Fruit fly (Drosophila melanogaster): Measurements from ENCODE around the gene sob.

The sob gene

DNA sequence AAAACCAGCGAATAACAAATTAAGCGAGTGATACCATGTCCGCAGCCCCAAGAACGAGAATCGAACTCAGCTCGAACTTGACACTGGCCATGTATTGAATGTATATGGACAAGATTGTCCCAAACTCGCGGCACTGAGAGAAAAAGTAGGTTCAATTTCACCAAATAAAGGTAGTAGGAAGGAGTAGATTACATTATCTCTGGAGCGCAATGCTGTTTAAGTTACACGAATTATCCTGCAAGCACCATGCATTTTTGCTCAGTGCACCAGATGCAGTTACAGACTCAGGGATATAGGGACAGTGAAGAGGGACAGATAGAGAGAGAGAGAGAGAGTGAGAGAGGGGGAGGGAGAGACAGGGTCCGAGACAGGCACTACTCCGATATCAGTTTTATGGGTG, 13.4 kb upstream of the sob start (continued):
- peak; percentile 47 to 88 for TF ChIP-seq salr (GFP tag; optimal IDR thresholded peaks at IDR 0.05)
- peak; percentile 83 for TF ChIP-seq CG11902 (GFP tag; optimal IDR thresholded peaks at IDR 0.05)
- peak; percentile 76 for TF ChIP-seq CG8632 (GFP tag; optimal IDR thresholded peaks at IDR 0.05)
- no peak for TF ChIP-seq dac (GFP tag; optimal IDR thresholded peaks at IDR 0.05)
- TF ChIP-seq CG10669 (GFP tag; optimal IDR thresholded peaks at IDR 0.05) = peak; percentile 91
- peak; percentile 88 for TF ChIP-seq cyc (GFP tag; optimal IDR thresholded peaks at IDR 0.05)
- TF ChIP-seq acj6 (GFP tag; optimal IDR thresholded peaks at IDR 0.05) = peak; percentile 82
- TF ChIP-seq CG9139 (GFP tag; optimal IDR thresholded peaks at IDR 0.05) = peak; percentile 64
- TF ChIP-seq Sox102F (GFP tag; optimal IDR thresholded peaks at IDR 0.05) = peak; percentile 81
- peak; percentile 86 for TF ChIP-seq CG6792 (GFP tag; optimal IDR thresholded peaks at IDR 0.05)
- TF ChIP-seq Sox15 (GFP tag; optimal IDR thresholded peaks at IDR 0.05) = peak; percentile 68
- TF ChIP-seq CG15336 (GFP tag; IDR thresholded peaks at IDR 0.05) = no peak
- TF ChIP-seq esn (GFP tag; optimal IDR thresholded peaks at IDR 0.05) = peak; percentile 78
- TF ChIP-seq Met (GFP tag; optimal IDR thresholded peaks at IDR 0.05) = peak; percentile 76
- peak; percentile 68 for TF ChIP-seq Smox (GFP tag; optimal IDR thresholded peaks at IDR 0.05)
- TF ChIP-seq spab (GFP tag; optimal IDR thresholded peaks at IDR 0.05) = peak; percentile 86
- peak; percentile 86 for TF ChIP-seq CG10631 (GFP tag; optimal IDR thresholded peaks at IDR 0.05)
- TF ChIP-seq CG6808 (GFP tag; optimal IDR thresholded peaks at IDR 0.05) = peak; percentile 84
- TF ChIP-seq net (GFP tag; optimal IDR thresholded peaks at IDR 0.05) = peak; percentile 63
- TF ChIP-seq CG6854 (GFP tag; optimal IDR thresholded peaks at IDR 0.05) = no peak
- TF ChIP-seq lz (GFP tag; optimal IDR thresholded peaks at IDR 0.05) = peak; percentile 81
- TF ChIP-seq CG3919 (GFP tag; optimal IDR thresholded peaks at IDR 0.05) = peak; percentile 88
- peak; percentile 76 for TF ChIP-seq CG34406 (GFP tag; optimal IDR thresholded peaks at IDR 0.05)
- peak; percentile 77 for TF ChIP-seq achi (GFP tag; optimal IDR thresholded peaks at IDR 0.05)
- TF ChIP-seq CG6163 (GFP tag; IDR thresholded peaks at IDR 0.05) = peak; percentile 93
- TF ChIP-seq eg (GFP tag; IDR thresholded peaks at IDR 0.05) = peak; percentile 62; the same call in 2 of the 3 replicates

DNA sequence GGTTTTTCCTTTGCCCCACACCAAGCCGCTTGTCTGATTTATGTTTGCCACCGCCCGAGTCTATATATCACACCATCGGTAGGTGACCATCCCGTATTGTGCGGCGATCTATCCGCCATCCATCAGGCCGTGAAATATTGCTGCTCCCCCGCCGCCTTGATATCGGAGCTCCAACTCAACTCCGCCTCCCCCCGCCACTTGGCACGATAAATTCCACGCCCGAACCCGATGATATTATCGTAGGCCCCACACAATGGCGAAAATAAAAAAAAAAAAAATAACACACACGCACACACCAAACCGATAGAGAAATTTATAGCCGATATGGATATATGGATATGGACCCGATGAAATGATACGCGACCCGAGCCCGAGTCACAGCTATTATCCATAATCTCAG, 10.2 kb upstream of the sob start:
- no peak for TF ChIP-seq CG3919 (GFP tag; optimal IDR thresholded peaks at IDR 0.05)
- TF ChIP-seq Eip78C (GFP tag) = no peak
- no peak for TF ChIP-seq achi (GFP tag; optimal IDR thresholded peaks at IDR 0.05)
- no peak for TF ChIP-seq net (GFP tag; optimal IDR thresholded peaks at IDR 0.05)
- TF ChIP-seq CG9139 (GFP tag; optimal IDR thresholded peaks at IDR 0.05) = no peak
- no peak for TF ChIP-seq cyc (GFP tag; optimal IDR thresholded peaks at IDR 0.05)
- TF ChIP-seq Hr39 (GFP tag; optimal IDR thresholded peaks at IDR 0.05) = no peak
- TF ChIP-seq spab (GFP tag; optimal IDR thresholded peaks at IDR 0.05) = no peak
- no peak for TF ChIP-seq eg (GFP tag; IDR thresholded peaks at IDR 0.05)
- TF ChIP-seq Sox102F (GFP tag; optimal IDR thresholded peaks at IDR 0.05) = no peak
- TF ChIP-seq CG3032 (tag; optimal IDR thresholded peaks at IDR 0.05) = no peak

DNA sequence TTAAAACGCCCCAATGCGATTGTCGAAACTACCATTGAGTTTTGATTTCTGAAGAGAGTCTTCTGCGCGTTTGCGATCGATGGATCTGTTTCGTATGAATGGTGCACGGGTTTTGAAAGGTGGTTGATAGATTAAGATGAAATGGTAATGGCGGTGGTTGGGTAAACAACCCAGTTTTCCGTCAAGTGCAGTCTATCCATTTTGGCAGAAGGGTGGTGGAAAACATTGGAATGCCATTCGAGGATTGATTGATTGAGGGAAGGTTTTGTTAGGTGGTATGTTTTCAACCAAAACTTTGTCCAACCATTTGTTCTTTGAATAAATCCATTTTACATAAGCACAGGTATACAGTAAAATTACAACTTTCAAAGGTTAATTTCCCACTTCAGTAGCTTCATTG, 8.3 kb upstream of the sob start:
- TF ChIP-seq Smox (GFP tag; optimal IDR thresholded peaks at IDR 0.05) = no peak
- TF ChIP-seq svp (GFP tag) = peak; percentile 5

DNA sequence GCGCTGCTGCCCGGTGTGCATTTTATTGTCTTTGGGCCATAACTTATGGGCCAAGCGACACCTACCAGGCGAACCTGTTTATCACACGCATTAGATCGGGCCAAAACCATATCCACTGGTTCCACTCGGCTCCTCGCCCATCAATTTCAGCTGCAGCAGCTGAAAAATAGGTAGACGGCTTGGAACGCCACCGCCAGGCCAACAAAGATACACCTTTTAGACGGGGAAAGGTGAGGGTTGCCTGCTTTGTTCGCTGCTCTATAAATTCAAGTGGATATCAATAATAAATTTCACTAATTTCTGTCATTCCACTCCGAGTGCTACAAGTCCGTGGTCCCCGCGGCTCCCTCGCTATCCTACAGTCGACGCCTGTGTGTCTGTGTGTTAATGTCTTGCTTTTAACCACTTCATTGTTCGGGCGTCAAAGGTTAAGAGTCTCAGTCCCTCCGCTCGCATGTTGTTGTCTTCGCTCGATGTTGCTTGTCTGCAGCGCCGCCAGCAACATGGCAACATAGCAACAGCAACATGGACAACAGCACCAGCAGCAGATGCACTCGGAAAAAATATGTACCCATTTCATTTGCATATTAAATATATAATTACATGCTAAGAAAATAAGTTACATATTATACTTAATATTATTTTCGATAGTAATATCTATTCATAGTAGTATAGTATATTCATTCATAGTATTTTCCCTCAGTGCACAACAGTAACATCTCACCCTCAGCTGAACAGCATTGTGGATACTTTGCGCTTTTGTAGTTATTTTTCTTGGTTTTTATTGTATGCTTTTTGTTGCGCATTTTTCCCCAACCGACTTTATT, 7.6 kb upstream of the sob start:
- TF ChIP-seq OdsH (GFP tag; optimal IDR thresholded peaks at IDR 0.05) = peak; percentile 72
- peak; percentile 65 for TF ChIP-seq CG32006 (GFP tag; optimal IDR thresholded peaks at IDR 0.05)
- TF ChIP-seq esn (GFP tag; optimal IDR thresholded peaks at IDR 0.05) = peak; percentile 50
- TF ChIP-seq Sox14 (GFP tag; optimal IDR thresholded peaks at IDR 0.05) = peak; percentile 1
- TF ChIP-seq Smox (GFP tag; optimal IDR thresholded peaks at IDR 0.05) = peak; percentile 4
- peak; percentile 50 for TF ChIP-seq Gug (GFP tag; IDR thresholded peaks at IDR 0.05)
- TF ChIP-seq CG3919 (GFP tag; optimal IDR thresholded peaks at IDR 0.05) = peak; percentile 73
- TF ChIP-seq CG34406 (GFP tag; optimal IDR thresholded peaks at IDR 0.05) = peak; percentile 60
- TF ChIP-seq CG11762 (GFP tag; optimal IDR thresholded peaks at IDR 0.05; ENCODE audit: insufficient read depth) = peak; percentile 56
- peak; percentile 19 for TF ChIP-seq topi (GFP tag; optimal IDR thresholded peaks at IDR 0.05)
- TF ChIP-seq CG6808 (GFP tag; optimal IDR thresholded peaks at IDR 0.05) = peak; percentile 83
- peak; percentile 73 for TF ChIP-seq CG9139 (GFP tag; optimal IDR thresholded peaks at IDR 0.05)
- no peak for TF ChIP-seq cyc (GFP tag; optimal IDR thresholded peaks at IDR 0.05)
- peak; percentile 24 for TF ChIP-seq Hr4 (GFP tag; optimal IDR thresholded peaks at IDR 0.05)
- peak; percentile 20 for TF ChIP-seq CG11902 (GFP tag; optimal IDR thresholded peaks at IDR 0.05)
- peak; percentile 31 for TF ChIP-seq Eip75B (GFP tag; optimal IDR thresholded peaks at IDR 0.05)
- peak; percentile 60 for TF ChIP-seq CG6792 (GFP tag; optimal IDR thresholded peaks at IDR 0.05)
- no peak for TF ChIP-seq Hr38 (GFP tag; optimal IDR thresholded peaks at IDR 0.05)
- peak; percentile 33 for TF ChIP-seq Met (GFP tag; optimal IDR thresholded peaks at IDR 0.05)
- no peak for TF ChIP-seq CG8319 (GFP tag; optimal IDR thresholded peaks at IDR 0.05)
- TF ChIP-seq CG11294 (GFP tag; IDR thresholded peaks at IDR 0.05) = 0 out of 2 replicates have a peak, but pooled peaks have one; percentile 18
- TF ChIP-seq ss (GFP tag; optimal IDR thresholded peaks at IDR 0.05) = peak; percentile 79 to 83
- TF ChIP-seq CG7368 (GFP tag; optimal IDR thresholded peaks at IDR 0.05) = peak; percentile 25
